Fruit fly (Drosophila melanogaster) whole organism, embryonic: ENCODE data around the gene Klp61F.

Source experiments
- Ada2b ChIP-seq: fragments of 200-800 bp; sonication (Bioruptor generic); IDR thresholded peaks from 2 replicates; pipeline ENCODE4 v1.3.6; 2022; ENCODE audit warnings: missing biosample characterization, missing genetic modification characterization
- CG12155 ChIP-seq: fragments of 200-800 bp; sonication (Bioruptor generic); optimal IDR thresholded peaks from 3 replicates; lab custom pipeline; 2016; ENCODE audit warnings: missing biosample characterization, missing genetic modification characterization
- CG1233 ChIP-seq: fragments of 200-800 bp; sonication (Bioruptor generic); optimal IDR thresholded peaks from 4 replicates; lab custom pipeline; 2018; ENCODE audit warnings: missing biosample characterization, mild to moderate bottlenecking, missing genetic modification characterization
- CG12391 ChIP-seq: fragments of 200-800 bp; sonication (Bioruptor generic); optimal IDR thresholded peaks from 3 replicates; lab custom pipeline; 2018; ENCODE audit warnings: missing biosample characterization, mild to moderate bottlenecking, missing genetic modification characterization, moderate library complexity
- CG12769 ChIP-seq: fragments of 200-800 bp; sonication (Bioruptor generic); optimal IDR thresholded peaks from 2 replicates; lab custom pipeline; 2019; ENCODE audit warnings: missing biosample characterization, mild to moderate bottlenecking, missing genetic modification characterization, moderate library complexity
- CG13894 ChIP-seq: fragments of 200-800 bp; sonication (Bioruptor generic); optimal IDR thresholded peaks from 3 replicates; lab custom pipeline; 2018; ENCODE audit warnings: missing biosample characterization, mild to moderate bottlenecking, missing genetic modification characterization, moderate library complexity
- CG14860 ChIP-seq: fragments of 200-800 bp; sonication (Bioruptor generic); IDR thresholded peaks from 3 replicates; pipeline ENCODE4 v1.3.6; 2022; ENCODE audit warnings: missing biosample characterization, missing genetic modification characterization; ENCODE audit not compliant: partially characterized antibody
- CG16779 ChIP-seq: fragments of 200-800 bp; sonication (Bioruptor generic); IDR thresholded peaks from 2 replicates; pipeline ENCODE4 v1.3.6; 2022; ENCODE audit warnings: missing biosample characterization, missing genetic modification characterization
- CG16863 ChIP-seq: fragments of 200-800 bp; sonication (Bioruptor generic); optimal IDR thresholded peaks from 3 replicates; lab custom pipeline; 2016; ENCODE audit warnings: missing biosample characterization, missing genetic modification characterization
- CG18619 ChIP-seq: fragments of 200-800 bp; sonication (Bioruptor generic); optimal IDR thresholded peaks from 3 replicates; lab custom pipeline; 2017; ENCODE audit warnings: missing biosample characterization, mild to moderate bottlenecking, missing genetic modification characterization
- CG3065 ChIP-seq: fragments of 200-800 bp; sonication (Bioruptor generic); optimal IDR thresholded peaks from 2 replicates; lab custom pipeline; 2016; ENCODE audit warnings: missing biosample characterization, missing genetic modification characterization
- CG3163 ChIP-seq: fragments of 200-800 bp; sonication (Bioruptor generic); optimal IDR thresholded peaks from 3 replicates; lab custom pipeline; 2016; ENCODE audit warnings: missing biosample characterization, missing genetic modification characterization
- CG34422 ChIP-seq: fragments of 200-800 bp; sonication (Bioruptor generic); IDR thresholded peaks from 3 replicates; pipeline ENCODE4 v1.3.6; 2022; ENCODE audit warnings: missing biosample characterization, missing genetic modification characterization
- CG42726 ChIP-seq: fragments of 200-800 bp; sonication (Bioruptor generic); IDR thresholded peaks from 2 replicates; pipeline ENCODE4 v1.3.6; 2022; ENCODE audit warnings: missing biosample characterization, missing genetic modification characterization; ENCODE audit not compliant: partially characterized antibody
- D19B ChIP-seq: fragments of 200-800 bp; sonication (Bioruptor generic); optimal IDR thresholded peaks from 2 replicates; lab custom pipeline; 2017; ENCODE audit warnings: missing biosample characterization, mild to moderate bottlenecking, missing genetic modification characterization
- Deaf1 ChIP-seq: fragments of 200-800 bp; optimal IDR thresholded peaks from 3 replicates; lab custom pipeline; 2019; ENCODE audit warnings: missing biosample characterization, mild to moderate bottlenecking, missing genetic modification characterization, moderate library complexity
- Drgx ChIP-seq: fragments of 200-800 bp; sonication (Bioruptor generic); IDR thresholded peaks from 2 replicates; pipeline ENCODE4 v1.3.6; 2022; ENCODE audit warnings: missing biosample characterization, missing genetic modification characterization
- GATAe ChIP-seq: fragments of 200-800 bp; sonication (Bioruptor generic); conservative IDR thresholded peaks from 2 replicates; pipeline ENCODE4 v1.3.6; 2022; ENCODE audit warnings: missing biosample characterization, missing genetic modification characterization
- HLH4C ChIP-seq: fragments of 200-800 bp; sonication (Bioruptor generic); IDR thresholded peaks from 3 replicates; pipeline ENCODE4 v1.3.6; 2022; ENCODE audit warnings: missing biosample characterization, missing genetic modification characterization; ENCODE audit not compliant: partially characterized antibody
- Jarid2 ChIP-seq: fragments of 200-800 bp; sonication (Bioruptor generic); optimal IDR thresholded peaks from 3 replicates; lab custom pipeline; 2017; ENCODE audit warnings: mild to moderate bottlenecking, missing biosample characterization, missing genetic modification reagents, missing genetic modification characterization
- Med ChIP-seq: fragments of 200-800 bp; sonication (Bioruptor generic); peaks from one replicate; lab custom pipeline; 2016; ENCODE audit warnings: missing biosample characterization, missing genetic modification characterization, mild to moderate bottlenecking, inconsistent platforms, moderate library complexity
- Sox100B ChIP-seq: fragments of 200-800 bp; sonication (Bioruptor generic); optimal IDR thresholded peaks from 3 replicates; lab custom pipeline; 2018; ENCODE audit warnings: missing biosample characterization, mild to moderate bottlenecking, missing genetic modification characterization
- Trl ChIP-seq, 3 experiments: fragments of >200 bp in 2 of 3; fragments of 200-800 bp in 1 of 3; sonication (Bioruptor generic) in 1 of 3; optimal IDR thresholded peaks; 2 replicates in 1 of 3; 3 replicates in 2 of 3; lab custom pipeline; 2016 to 2017; ENCODE audit warnings: missing biosample characterization in 1 of 3, missing genetic modification characterization in 1 of 3
- Vsx1 ChIP-seq: fragments of 200-800 bp; sonication (Bioruptor generic); optimal IDR thresholded peaks from 2 replicates; lab custom pipeline; 2017; ENCODE audit warnings: missing biosample characterization, mild to moderate bottlenecking, missing genetic modification characterization, missing genetic modification reagents
- abd-A ChIP-seq: fragments of 200-800 bp; sonication (Bioruptor generic); optimal IDR thresholded peaks from 3 replicates; lab custom pipeline; 2019; ENCODE audit warnings: missing biosample characterization, mild to moderate bottlenecking, missing genetic modification characterization, moderate library complexity
- ato ChIP-seq: fragments of 200-800 bp; sonication (Bioruptor generic); IDR thresholded peaks from 2 replicates; pipeline ENCODE4 v1.3.6; 2022; ENCODE audit warnings: missing biosample characterization, missing genetic modification characterization; ENCODE audit not compliant: partially characterized antibody
- chinmo ChIP-seq: fragments of 200-800 bp; sonication (Bioruptor generic); IDR thresholded peaks from 4 replicates; pipeline ENCODE4 v1.3.6; 2022; ENCODE audit warnings: missing biosample characterization, missing genetic modification characterization; ENCODE audit not compliant: partially characterized antibody
- dysf ChIP-seq: fragments of 200-800 bp; sonication (Bioruptor generic); IDR thresholded peaks from 3 replicates; pipeline ENCODE4 v1.3.6; 2022; ENCODE audit warnings: missing biosample characterization, missing genetic modification characterization
- ewg ChIP-seq: fragments of 200-800 bp; sonication (Bioruptor generic); optimal IDR thresholded peaks from 3 replicates; lab custom pipeline; 2017; ENCODE audit warnings: mild to moderate bottlenecking, missing biosample characterization, missing genetic modification reagents, missing genetic modification characterization
- jing ChIP-seq: fragments of 200-800 bp; sonication (Bioruptor generic); optimal IDR thresholded peaks from 2 replicates; lab custom pipeline; 2018; ENCODE audit warnings: missing biosample characterization, mild to moderate bottlenecking, missing genetic modification characterization
- ranshi ChIP-seq: fragments of 200-800 bp; sonication (Bioruptor generic); IDR thresholded peaks from 2 replicates; pipeline ENCODE4 v1.3.6; 2022; ENCODE audit warnings: missing biosample characterization, missing genetic modification characterization
- sd ChIP-seq: fragments of 200-800 bp; sonication (Bioruptor generic); optimal IDR thresholded peaks from 3 replicates; lab custom pipeline; 2018; ENCODE audit warnings: missing biosample characterization, mild to moderate bottlenecking, missing genetic modification characterization, moderate library complexity
- sim ChIP-seq: fragments of 200-800 bp; sonication (Bioruptor generic); IDR thresholded peaks from 2 replicates; pipeline ENCODE4 v1.3.6; 2022; ENCODE audit warnings: missing biosample characterization, missing genetic modification characterization
- ssp ChIP-seq: fragments of 200-800 bp; sonication (Bioruptor generic); IDR thresholded peaks from 2 replicates; pipeline ENCODE4 v1.3.6; 2022; ENCODE audit warnings: missing biosample characterization, missing genetic modification characterization
- tin ChIP-seq: fragments of 200-800 bp; sonication (Bioruptor generic); optimal IDR thresholded peaks from 3 replicates; lab custom pipeline; 2016; ENCODE audit warnings: missing biosample characterization, missing genetic modification characterization
- trh ChIP-seq: fragments of 200-800 bp; sonication (Bioruptor generic); optimal IDR thresholded peaks from 2 replicates; lab custom pipeline; 2016; ENCODE audit warnings: missing biosample characterization, missing genetic modification characterization

The Klp61F gene

DNA sequence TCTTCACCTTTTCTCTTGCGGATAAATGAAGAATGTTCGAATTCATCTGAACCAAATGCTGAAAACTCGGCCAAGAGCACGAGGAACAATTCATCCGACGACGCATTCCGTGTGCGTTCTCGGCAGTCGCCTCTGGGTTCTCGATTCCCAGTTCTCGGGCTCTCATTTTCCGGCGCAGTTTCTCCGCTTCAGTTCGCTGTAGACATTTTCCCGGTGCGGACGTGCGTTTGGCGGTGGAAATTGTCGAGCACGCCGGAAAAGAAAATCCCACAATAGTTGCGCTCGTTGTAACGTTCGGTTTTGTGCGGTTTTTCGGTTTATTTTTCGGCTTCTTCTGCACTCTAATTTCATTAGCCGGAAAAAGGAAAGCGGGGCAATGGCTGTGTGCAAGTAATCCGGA lies 30.1 kb upstream of the Klp61F start, which contains the start of gene CG32333:
CG32333 (plus strand) TSS at position 190 of the 400 bp plus-strand sequence.
- TF ChIP-seq HLH4C (GFP tag; lab: Robert Waterston, UW), result 0 out of 3 replicates have a peak, but pooled peaks have one; percentile 15
- TF ChIP-seq Sox100B (GFP tag; lab: Kevin White, UChicago), result no peak
- TF ChIP-seq sd (tag; lab: Kevin White, UChicago), result peak; percentile 31
- TF ChIP-seq CG16779 (GFP tag; lab: Robert Waterston, UW), result 0 out of 2 replicates have a peak, but pooled peaks have one; percentile 16
- TF ChIP-seq CG42726 (GFP tag; lab: Robert Waterston, UW), result peak; percentile 45; the same call in 1 of the 2 replicates
- TF ChIP-seq Trl (optimal IDR thresholded peaks at IDR 0.05; lab: Kevin White, UChicago), result peak; percentile 42 to 68
- no peak for TF ChIP-seq Trl (GFP tag; optimal IDR thresholded peaks at IDR 0.05; lab: Kevin White, UChicago)
- TF ChIP-seq Deaf1 (tag; lab: Kevin White, UChicago), result peak; percentile 91
- TF ChIP-seq CG13894 (tag; lab: Kevin White, UChicago), result peak; percentile 19
- TF ChIP-seq abd-A (tag; lab: Kevin White, UChicago), result peak; percentile 2
- TF ChIP-seq CG12769 (tag; lab: Kevin White, UChicago), result peak; percentile 28
- TF ChIP-seq D19B (GFP tag; lab: Kevin White, UChicago), result no peak
- TF ChIP-seq Jarid2 (GFP tag; lab: Kevin White, UChicago), result peak; percentile 45
- 0 out of 4 replicates have a peak, but pooled peaks have one; percentile 35 for TF ChIP-seq chinmo
- TF ChIP-seq Vsx1, result no peak
- TF ChIP-seq Med (GFP tag; lab: Kevin White, UChicago), result peak; percentile 67
- no peak for TF ChIP-seq trh (GFP tag; lab: Kevin White, UChicago)
- TF ChIP-seq CG3163 (GFP tag; lab: Kevin White, UChicago), result peak; percentile 71
- peak; percentile 34; the same call in 1 of the 2 replicates for TF ChIP-seq ranshi (GFP tag; lab: Robert Waterston, UW)
- peak; percentile 53 for TF ChIP-seq ewg

DNA sequence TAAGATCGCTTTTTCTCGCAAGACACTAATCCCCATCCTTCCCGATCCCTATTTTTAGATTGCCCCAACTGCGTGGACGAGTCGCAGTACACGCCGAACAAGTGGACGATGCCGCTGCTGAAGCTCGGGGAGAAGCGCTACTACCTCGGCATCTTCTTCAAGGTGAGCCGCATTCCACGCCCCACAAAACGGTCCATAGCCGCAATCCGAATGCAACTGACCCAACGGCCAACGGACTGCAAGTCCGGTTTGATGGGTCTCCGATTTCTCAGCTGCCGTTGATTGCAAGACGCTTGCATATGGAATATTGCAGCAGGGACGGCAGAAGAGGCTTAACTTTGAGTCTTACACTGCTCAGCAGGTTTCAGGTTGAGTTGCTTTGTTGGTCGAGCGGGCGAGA lies 23.3 kb upstream of the Klp61F start:
- no peak for TF ChIP-seq jing (GFP tag; lab: Kevin White, UChicago)
- peak; percentile 85 for TF ChIP-seq sd (tag; lab: Kevin White, UChicago)
- no peak for TF ChIP-seq sim
- 0 out of 2 replicates have a peak, but pooled peaks have one; percentile 21 for TF ChIP-seq ato
- TF ChIP-seq CG14860 (GFP tag; lab: Robert Waterston, UW), result 0 out of 3 replicates have a peak, but pooled peaks have one; percentile 10
- no peak for TF ChIP-seq GATAe (GFP tag; lab: Robert Waterston, UW)
- TF ChIP-seq CG34422 (GFP tag; lab: Robert Waterston, UW), result no peak
- no peak for TF ChIP-seq dysf (GFP tag; lab: Robert Waterston, UW)
- TF ChIP-seq Drgx, result 0 out of 2 replicates have a peak, but pooled peaks have one; percentile 29
- no peak for TF ChIP-seq Ada2b (GFP tag; lab: Robert Waterston, UW)
- no peak for TF ChIP-seq CG1233 (GFP tag; lab: Kevin White, UChicago)
- TF ChIP-seq tin (GFP tag; lab: Kevin White, UChicago), result no peak
- TF ChIP-seq CG12391, result no peak
- TF ChIP-seq CG18619 (GFP tag; lab: Kevin White, UChicago), result no peak
- TF ChIP-seq CG16863 (GFP tag; lab: Kevin White, UChicago), result no peak
- TF ChIP-seq Trl (optimal IDR thresholded peaks at IDR 0.05; lab: Kevin White, UChicago), result no peak
- TF ChIP-seq Trl (GFP tag; optimal IDR thresholded peaks at IDR 0.05; lab: Kevin White, UChicago), result no peak
- TF ChIP-seq CG12155 (GFP tag; lab: Kevin White, UChicago), result no peak
- no peak for TF ChIP-seq CG3065 (GFP tag; lab: Kevin White, UChicago)
- no peak for TF ChIP-seq ssp (GFP tag; lab: Robert Waterston, UW)
